Fruit fly (Drosophila melanogaster): ENCODE results near the gene Nepl17.

Gene Nepl17

DNA sequence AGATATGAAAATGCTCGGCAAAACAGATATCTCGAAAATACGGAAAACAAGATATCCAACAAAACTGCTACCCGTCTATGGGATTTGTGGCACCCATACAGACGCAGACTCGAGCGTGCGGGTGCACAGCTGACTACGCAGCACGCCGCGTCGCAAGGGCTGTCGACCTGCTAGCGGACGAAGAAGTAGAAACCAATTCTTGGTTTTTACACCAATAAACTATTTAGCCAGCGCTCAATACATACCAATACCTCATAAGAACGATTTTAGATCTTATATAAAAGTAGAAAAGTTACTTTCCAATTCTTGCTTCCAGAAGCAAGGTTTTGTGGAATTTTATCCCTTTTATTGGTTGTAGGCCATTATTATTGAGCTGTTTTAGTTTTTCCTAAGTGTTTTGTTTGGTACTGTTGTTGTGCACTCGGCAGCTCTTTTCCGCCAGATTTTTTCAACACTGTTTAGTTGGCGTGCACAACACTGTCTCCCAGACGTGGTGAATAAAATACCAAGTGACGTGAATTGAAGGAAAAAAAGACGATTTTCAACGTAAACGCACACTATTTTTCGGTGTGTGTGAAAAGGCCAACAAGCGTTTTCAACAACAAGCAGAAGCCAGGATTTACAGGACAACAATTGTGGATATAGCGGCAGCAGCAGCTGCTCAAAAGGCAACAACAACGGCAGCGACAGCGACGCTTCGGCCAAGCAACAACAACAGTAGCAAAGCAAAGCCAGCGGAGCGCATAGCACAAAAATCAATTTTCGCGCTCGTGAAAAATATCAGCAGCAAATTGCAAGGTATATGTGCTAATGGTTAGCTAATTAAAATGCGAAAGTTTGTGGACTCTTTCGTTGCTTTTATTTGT lies 16.1 kb downstream of the Nepl17 start (continued):
- TF ChIP-seq lov (optimal IDR thresholded peaks at IDR 0.05) (no peak), lov (GFP tag; IDR thresholded peaks at IDR 0.05) (no peak; the same call in 2 of the 3 replicates), caup (GFP tag; optimal IDR thresholded peaks at IDR 0.05; ENCODE audit: severe bottlenecking) (peak; percentile 90), ken (GFP tag; IDR thresholded peaks at IDR 0.05) (peak; percentile 56; the same call in 1 of the 3 replicates), CG18599 (GFP tag; optimal IDR thresholded peaks at IDR 0.05) (peak; percentile 91), CG11085 (GFP tag; IDR thresholded peaks at IDR 0.05) (peak; percentile 53; the same call in 1 of the 2 replicates), zf30C (GFP tag; optimal IDR thresholded peaks at IDR 0.05) (no peak), CG11247 (GFP tag; IDR thresholded peaks at IDR 0.05) (peak; percentile 81), Dad (GFP tag; optimal IDR thresholded peaks at IDR 0.05) (peak; percentile 83), al (GFP tag; IDR thresholded peaks at IDR 0.05) (peak; percentile 65; the same call in 1 of the 2 replicates), MBD-R2 (GFP tag; IDR thresholded peaks at IDR 0.05) (peak; percentile 32), CG15696 (tag; optimal IDR thresholded peaks at IDR 0.05) (peak; percentile 75), stc (GFP tag; IDR thresholded peaks at IDR 0.05) (peak; percentile 25; the same call in 1 of the 2 replicates), CG2202 (tag; optimal IDR thresholded peaks at IDR 0.05) (no peak), CG10565 (GFP tag; optimal IDR thresholded peaks at IDR 0.05) (no peak), rib (GFP tag; IDR thresholded peaks at IDR 0.05) (no peak; the same call in 1 of the 2 replicates), onecut (GFP tag; IDR thresholded peaks at IDR 0.05) (peak; percentile 50), Dfd (GFP tag; optimal IDR thresholded peaks at IDR 0.05) (no peak), CG7928 (GFP tag; optimal IDR thresholded peaks at IDR 0.05) (peak; percentile 64), CG5953 (GFP tag; IDR thresholded peaks at IDR 0.05) (no peak), CG17612 (GFP tag; IDR thresholded peaks at IDR 0.05) (peak; percentile 62; the same call in 1 of the 2 replicates), Max (GFP tag; optimal IDR thresholded peaks at IDR 0.05) (peak; percentile 76), CG1603 (tag; optimal IDR thresholded peaks at IDR 0.05) (peak; percentile 61), CG7556 (GFP tag; optimal IDR thresholded peaks at IDR 0.05) (peak; percentile 83), CG1647 (GFP tag; optimal IDR thresholded peaks at IDR 0.05) (peak; percentile 60), CG7987 (GFP tag; optimal IDR thresholded peaks at IDR 0.05) (peak; percentile 76), CG8924 (tag; optimal IDR thresholded peaks at IDR 0.05) (peak; percentile 78), cad (GFP tag; optimal IDR thresholded peaks at IDR 0.05) (no peak), CG16779 (GFP tag; IDR thresholded peaks at IDR 0.05) (peak; percentile 83), CG12155 (GFP tag; optimal IDR thresholded peaks at IDR 0.05) (peak; percentile 82), CG6765 (GFP tag; optimal IDR thresholded peaks at IDR 0.05) (peak; percentile 46), CG11456 (GFP tag; IDR thresholded peaks at IDR 0.05) (peak; percentile 87), CG10274 (GFP tag; optimal IDR thresholded peaks at IDR 0.05) (peak; percentile 71), Mad (GFP tag; optimal IDR thresholded peaks at IDR 0.05) (peak; percentile 79), pum (GFP tag; optimal IDR thresholded peaks at IDR 0.05) (peak; percentile 88), CG6683 (GFP tag; optimal IDR thresholded peaks at IDR 0.05) (peak; percentile 63), CG2199 (GFP tag; IDR thresholded peaks at IDR 0.05) (peak; percentile 51; the same call in 1 of the 3 replicates), p53 (GFP tag; optimal IDR thresholded peaks at IDR 0.05) (peak; percentile 61), nom (GFP tag; optimal IDR thresholded peaks at IDR 0.05) (peak; percentile 75), dmrt11E (tag; optimal IDR thresholded peaks at IDR 0.05) (peak; percentile 43), CrebB (tag; optimal IDR thresholded peaks at IDR 0.05) (peak; percentile 64), CG31365 (tag; optimal IDR thresholded peaks at IDR 0.05) (peak; percentile 44), vvl (GFP tag; IDR thresholded peaks at IDR 0.05) (peak; percentile 74), Aef1 (GFP tag; IDR thresholded peaks at IDR 0.05) (peak; percentile 69), Jarid2 (GFP tag; optimal IDR thresholded peaks at IDR 0.05) (no peak), klu (GFP tag; IDR thresholded peaks at IDR 0.05) (peak; percentile 70), CG13424 (tag; optimal IDR thresholded peaks at IDR 0.05) (peak; percentile 82), Antp (GFP tag; optimal IDR thresholded peaks at IDR 0.05) (peak; percentile 91), crp (GFP tag; optimal IDR thresholded peaks at IDR 0.05) (peak in 1 of 2 experiments; percentile 83)
